Worm (Caenorhabditis elegans) whole organism, L3 larva: Measurements from ENCODE around the gene hsp-110.

ENCODE experiments used
- R02D3.7 ChIP-seq: fragments of 150-350 bp; optimal IDR thresholded peaks from 2 replicates; lab custom pipeline; 2014; ENCODE audit warnings: missing biosample characterization, missing genetic modification characterization
- ZK546.5 ChIP-seq: sonication (generic microtip); optimal IDR thresholded peaks from 2 replicates; lab custom pipeline; 2017; ENCODE audit warnings: missing biosample characterization, missing genetic modification characterization
- aly-2 ChIP-seq: fragments of 150-350 bp; optimal IDR thresholded peaks from 2 replicates; lab custom pipeline; 2014; ENCODE audit warnings: missing biosample characterization, missing genetic modification characterization
- ama-1 ChIP-seq: fragments of 150-350 bp; optimal IDR thresholded peaks from 2 replicates; lab custom pipeline; 2018
- ceh-16 ChIP-seq: sonication (generic microtip); optimal IDR thresholded peaks from 2 replicates; lab custom pipeline; 2017; ENCODE audit warnings: missing biosample characterization, missing genetic modification characterization
- ceh-28 ChIP-seq: fragments of 150-350 bp; optimal IDR thresholded peaks from 2 replicates; lab custom pipeline; 2014; ENCODE audit warnings: missing biosample characterization, missing genetic modification reagents, missing genetic modification characterization
- ceh-9 ChIP-seq: sonication (generic microtip); optimal IDR thresholded peaks from 2 replicates; lab custom pipeline; 2018; ENCODE audit warnings: missing biosample characterization, missing genetic modification characterization
- egl-27 ChIP-seq: sonication (generic microtip); optimal IDR thresholded peaks from 4 replicates; lab custom pipeline; 2017; ENCODE audit warnings: missing biosample characterization, missing genetic modification reagents, missing genetic modification characterization
- elt-1 ChIP-seq: fragments of 150-350 bp; optimal IDR thresholded peaks from 2 replicates; lab custom pipeline; 2014; ENCODE audit warnings: missing biosample characterization, missing genetic modification characterization
- elt-2 ChIP-seq: sonication (generic microtip); optimal IDR thresholded peaks from 2 replicates; lab custom pipeline; 2016; ENCODE audit warnings: missing genetic modification reagents, mild to moderate bottlenecking, missing genetic modification characterization, missing compliant biosample characterization
- eor-1 ChIP-seq, 2 experiments: fragments of 150-350 bp; optimal IDR thresholded peaks; 2 replicates each; lab custom pipeline; 2014 to 2018; ENCODE audit warnings: missing biosample characterization in 2 of 2, missing genetic modification characterization in 2 of 2
- fkh-10 ChIP-seq: sonication (generic microtip); optimal IDR thresholded peaks from 2 replicates; lab custom pipeline; 2017; ENCODE audit warnings: missing biosample characterization, missing genetic modification reagents, missing genetic modification characterization
- hmg-11 ChIP-seq: sonication (generic microtip); optimal IDR thresholded peaks from 2 replicates; lab custom pipeline; 2016; ENCODE audit warnings: missing genetic modification characterization, missing compliant biosample characterization
- jun-1 ChIP-seq: fragments of 150-350 bp; optimal IDR thresholded peaks from 2 replicates; lab custom pipeline; 2014; ENCODE audit warnings: missing biosample characterization, missing genetic modification reagents, missing genetic modification characterization
- lin-39 ChIP-seq: fragments of 150-350 bp; optimal IDR thresholded peaks from 2 replicates; lab custom pipeline; 2018; ENCODE audit warnings: missing biosample characterization, missing genetic modification reagents, missing genetic modification characterization
- mdl-1 ChIP-seq: fragments of 150-350 bp; optimal IDR thresholded peaks from 2 replicates; lab custom pipeline; 2014; ENCODE audit warnings: missing biosample characterization, missing genetic modification characterization
- mml-1 ChIP-seq: fragments of 150-350 bp; sonication (generic microtip); optimal IDR thresholded peaks from 3 replicates; lab custom pipeline; 2014; ENCODE audit warnings: missing biosample characterization, missing genetic modification characterization
- nfya-1 ChIP-seq: sonication (generic microtip); optimal IDR thresholded peaks from 2 replicates; lab custom pipeline; 2017; ENCODE audit warnings: missing genetic modification characterization, mild to moderate bottlenecking, missing compliant biosample characterization, antibody characterized with exemption, moderate library complexity; ENCODE audit not compliant: insufficient read depth
- nhr-11 ChIP-seq: fragments of 150-350 bp; optimal IDR thresholded peaks from 2 replicates; lab custom pipeline; 2014; ENCODE audit warnings: missing biosample characterization, missing genetic modification characterization
- nhr-12 ChIP-seq: fragments of 150-350 bp; optimal IDR thresholded peaks from 2 replicates; lab custom pipeline; 2014; ENCODE audit warnings: missing biosample characterization, missing genetic modification characterization
- nhr-23 ChIP-seq: fragments of 150-350 bp; optimal IDR thresholded peaks from 2 replicates; lab custom pipeline; 2014; ENCODE audit warnings: missing biosample characterization, missing genetic modification reagents, missing genetic modification characterization
- nhr-43 ChIP-seq: sonication (generic microtip); optimal IDR thresholded peaks from 2 replicates; lab custom pipeline; 2016; ENCODE audit warnings: mild to moderate bottlenecking, missing genetic modification characterization, missing compliant biosample characterization; ENCODE audit not compliant: poor library complexity, severe bottlenecking
- nhr-67 ChIP-seq: fragments of 150-350 bp; optimal IDR thresholded peaks from 2 replicates; lab custom pipeline; 2014; ENCODE audit warnings: missing biosample characterization, missing genetic modification characterization
- nhr-76 ChIP-seq: fragments of 150-350 bp; sonication (generic microtip); optimal IDR thresholded peaks from 5 replicates; lab custom pipeline; 2014; ENCODE audit warnings: missing biosample characterization, missing genetic modification characterization
- nhr-77 ChIP-seq: fragments of 150-350 bp; optimal IDR thresholded peaks from 2 replicates; lab custom pipeline; 2014; ENCODE audit warnings: missing biosample characterization, missing genetic modification characterization
- pha-4 ChIP-seq: fragments of 150-350 bp; optimal IDR thresholded peaks from 2 replicates; lab custom pipeline; 2014; ENCODE audit warnings: missing biosample characterization, missing genetic modification reagents, missing genetic modification characterization
- pqm-1 ChIP-seq: fragments of 150-350 bp; optimal IDR thresholded peaks from 2 replicates; lab custom pipeline; 2017; ENCODE audit warnings: missing biosample characterization, missing genetic modification characterization, inconsistent platforms
- sea-2 ChIP-seq: fragments of 150-350 bp; sonication (generic microtip); optimal IDR thresholded peaks from 4 replicates; lab custom pipeline; 2014; ENCODE audit warnings: missing biosample characterization, missing genetic modification reagents, missing genetic modification characterization
- skn-1 ChIP-seq: fragments of 150-350 bp; optimal IDR thresholded peaks from 2 replicates; lab custom pipeline; 2014; ENCODE audit warnings: missing biosample characterization, missing genetic modification characterization
- snpc-4 ChIP-seq: fragments of 150-350 bp; optimal IDR thresholded peaks from 2 replicates; lab custom pipeline; 2014; ENCODE audit warnings: missing biosample characterization, missing genetic modification characterization
- tbx-2 ChIP-seq: sonication (generic microtip); optimal IDR thresholded peaks from 2 replicates; lab custom pipeline; 2016; ENCODE audit warnings: mild to moderate bottlenecking, missing genetic modification characterization, missing compliant biosample characterization
- unc-39 ChIP-seq: sonication (generic microtip); optimal IDR thresholded peaks from 4 replicates; lab custom pipeline; 2017; ENCODE audit warnings: missing biosample characterization, missing genetic modification characterization
- zag-1 ChIP-seq: fragments of 150-350 bp; optimal IDR thresholded peaks from 2 replicates; lab custom pipeline; 2014; ENCODE audit warnings: missing biosample characterization, missing genetic modification characterization
- ztf-4 ChIP-seq: fragments of 150-350 bp; optimal IDR thresholded peaks from 2 replicates; lab custom pipeline; 2014; ENCODE audit warnings: missing biosample characterization, missing genetic modification characterization

The hsp-110 gene

DNA sequence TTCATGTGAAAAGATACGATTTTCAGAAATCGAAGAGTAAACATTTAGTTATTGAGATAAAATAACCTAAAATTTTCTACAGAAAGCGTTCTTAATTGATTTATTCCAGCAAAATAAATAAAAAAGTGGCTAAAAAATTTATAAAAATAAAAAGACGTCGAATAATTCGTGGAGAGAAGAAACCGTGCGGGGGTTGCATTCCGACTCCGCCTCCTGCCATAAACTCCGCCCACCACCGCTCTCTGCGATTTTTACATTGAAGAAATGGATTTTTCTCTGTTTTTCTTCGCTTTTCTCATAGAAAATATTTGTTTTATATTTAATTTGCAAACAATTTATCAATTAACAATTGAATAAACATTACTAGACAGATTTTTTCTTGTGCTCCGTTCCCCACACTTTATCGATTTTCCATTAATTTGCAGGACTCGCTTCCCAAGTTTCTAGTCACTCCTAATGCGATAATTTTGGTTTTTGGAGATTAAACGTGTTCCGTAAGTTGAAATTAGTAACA lies 41.2 kb downstream of the hsp-110 start, which contains the start of the genes ubxn-4 and cyy-1:
TSS of gene ubxn-4 (minus strand) at position 114 of the 514 bp plus-strand sequence.
TSS of gene cyy-1 (plus strand) at position 426 of the 514 bp plus-strand sequence.
- no peak for TF ChIP-seq ztf-4 (tag; lab: Kevin White, UChicago)
- no peak for TF ChIP-seq R02D3.7 (tag; lab: Kevin White, UChicago)
- TF ChIP-seq jun-1 (tag; lab: Kevin White, UChicago): no peak
- TF ChIP-seq nhr-67: no peak
- TF ChIP-seq nfya-1 (tag; lab: Kevin White, UChicago): peak; percentile 66
- peak; percentile 29 for TF ChIP-seq hmg-11 (tag; lab: Kevin White, UChicago)
- no peak for TF ChIP-seq egl-27
- TF ChIP-seq, all 47 proteins: peak for 2

- TF ChIP-seq nhr-12 (tag; lab: Kevin White, UChicago) (no peak), mml-1 (tag; lab: Kevin White, UChicago) (no peak), aly-2 (no peak), elt-1 (tag; lab: Kevin White, UChicago) (no peak), sea-2 (no peak), nhr-76 (tag; lab: Kevin White, UChicago) (no peak), ama-1 (lab: Kevin White, UChicago) (no peak), snpc-4 (no peak), pha-4 (tag; lab: Kevin White, UChicago) (no peak), nfya-1 (tag; lab: Kevin White, UChicago) (no peak), nhr-67 (no peak), elt-2 (tag; lab: Kevin White, UChicago) (no peak), egl-27 (no peak), tbx-2 (no peak), ceh-28 (tag; lab: Kevin White, UChicago) (no peak), unc-39 (tag; lab: Kevin White, UChicago) (no peak), skn-1 (tag; lab: Kevin White, UChicago) (no peak)
These were observed 43.2 kb downstream of the hsp-110 start, which contains the start of gene cutc-1 for ce11 chrIII:8403507-8403906. TSS of gene cutc-1 (minus strand) at chrIII:8403607.

- TF ChIP-seq fkh-10 (GFP tag; lab: Kevin White, UChicago): no peak
- no peak for TF ChIP-seq mdl-1 (tag; lab: Kevin White, UChicago)
- no peak for TF ChIP-seq nhr-77 (tag; lab: Kevin White, UChicago)
- no peak for TF ChIP-seq zag-1 (tag; lab: Kevin White, UChicago)
- TF ChIP-seq ZK546.5: no peak
- TF ChIP-seq nhr-67: no peak
- no peak for TF ChIP-seq ceh-16
- no peak for TF ChIP-seq unc-39 (tag; lab: Kevin White, UChicago)
- no peak for TF ChIP-seq nfya-1 (tag; lab: Kevin White, UChicago)
- no peak for TF ChIP-seq sea-2
- no peak for TF ChIP-seq eor-1 (tag; optimal IDR thresholded peaks at IDR 0.05; lab: Kevin White, UChicago)
- no peak for TF ChIP-seq hmg-11 (tag; lab: Kevin White, UChicago)
- no peak for TF ChIP-seq snpc-4
- TF ChIP-seq aly-2: no peak
- TF ChIP-seq nhr-12 (tag; lab: Kevin White, UChicago): no peak
- TF ChIP-seq pha-4 (tag; lab: Kevin White, UChicago): no peak
- TF ChIP-seq lin-39 (tag; lab: Kevin White, UChicago): no peak
These were observed 44.1 kb downstream of the hsp-110 start for ce11 chrIII:8402633-8403032.

DNA sequence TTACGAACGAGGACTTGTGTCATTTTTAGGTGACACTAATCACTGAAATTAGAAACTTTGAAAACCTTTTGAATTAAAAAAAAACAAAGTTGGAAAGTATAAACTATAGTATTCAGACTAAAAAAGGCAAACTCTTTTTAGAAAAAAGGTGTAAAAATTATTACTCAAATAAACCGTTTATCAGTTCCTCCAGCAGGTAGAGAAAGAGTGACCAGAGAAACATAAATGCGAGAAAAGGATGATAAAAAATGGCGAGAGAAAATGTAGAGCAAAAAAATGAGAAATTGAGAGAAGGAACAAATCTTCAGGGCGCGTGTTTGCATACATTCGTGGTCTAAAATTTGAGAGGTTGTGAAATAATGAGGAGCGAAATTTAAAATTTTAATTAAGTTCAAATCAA lies 44.8 kb downstream of the hsp-110 start, which contains the start of gene lap-1:
TSS of gene lap-1 (minus strand) at position 42 of the 400 bp plus-strand sequence.
- TF ChIP-seq R02D3.7 (tag; lab: Kevin White, UChicago): no peak
- TF ChIP-seq elt-2 (tag; lab: Kevin White, UChicago): peak; percentile 40
- TF ChIP-seq pha-4 (tag; lab: Kevin White, UChicago): peak; percentile 18
- peak; percentile 7 for TF ChIP-seq pqm-1 (tag; lab: Kevin White, UChicago)
- TF ChIP-seq jun-1 (tag; lab: Kevin White, UChicago): no peak
- no peak for TF ChIP-seq nhr-77 (tag; lab: Kevin White, UChicago)
- TF ChIP-seq, all 47 proteins: peak for 3

DNA sequence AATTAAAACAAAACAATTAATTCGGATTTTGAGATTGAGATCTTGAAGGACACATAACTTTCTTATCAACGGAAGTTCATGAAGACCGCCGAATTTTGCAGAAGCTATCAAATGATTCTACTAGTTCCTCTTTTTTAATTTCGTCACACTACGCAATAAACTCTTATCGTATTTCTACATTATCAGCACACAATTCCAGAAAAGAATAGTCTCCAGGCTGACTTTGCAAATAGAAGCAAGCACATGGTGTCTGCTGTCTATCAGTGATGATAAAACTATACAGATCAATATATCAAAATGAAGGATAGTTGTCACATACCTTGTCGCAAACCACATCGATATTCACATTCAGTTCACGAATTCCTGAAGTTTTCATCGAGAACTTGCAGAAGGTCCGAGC lies 46.2 kb downstream of the hsp-110 start:
- TF ChIP-seq snpc-4: no peak
- no peak for TF ChIP-seq ztf-4 (tag; lab: Kevin White, UChicago)
- TF ChIP-seq pqm-1 (tag; lab: Kevin White, UChicago): peak; percentile 94
- TF ChIP-seq nhr-76 (tag; lab: Kevin White, UChicago): no peak
- TF ChIP-seq pha-4 (tag; lab: Kevin White, UChicago): peak; percentile 53
- no peak for TF ChIP-seq ceh-9 (tag; lab: Kevin White, UChicago)
- peak; percentile 95 for TF ChIP-seq elt-2 (tag; lab: Kevin White, UChicago)
- TF ChIP-seq nhr-12 (tag; lab: Kevin White, UChicago): no peak
- no peak for TF ChIP-seq ZK546.5
- TF ChIP-seq skn-1 (tag; lab: Kevin White, UChicago): peak; percentile 13
- TF ChIP-seq ceh-16: no peak
- TF ChIP-seq nhr-43 (tag; lab: Kevin White, UChicago): no peak
- peak; percentile 5 for TF ChIP-seq nfya-1 (tag; lab: Kevin White, UChicago)
- no peak for TF ChIP-seq nhr-23 (tag; lab: Kevin White, UChicago)
- no peak for TF ChIP-seq nhr-11 (tag; lab: Kevin White, UChicago)
- peak; percentile 60 for TF ChIP-seq jun-1 (tag; lab: Kevin White, UChicago)
